Worm (Caenorhabditis elegans): ENCODE results near the gene chil-5.

The chil-5 gene

ce11 chrII:9879815-9880214, 20.3 kb upstream of the chil-5 start:
- TF ChIP-seq ceh-83 (GFP tag; optimal IDR thresholded peaks at IDR 0.05), result no peak
- TF ChIP-seq ztf-11 (tag; optimal IDR thresholded peaks at IDR 0.05), result no peak
- TF ChIP-seq ceh-39 (tag; optimal IDR thresholded peaks at IDR 0.05), result no peak
- no peak for TF ChIP-seq lsy-2 (tag; optimal IDR thresholded peaks at IDR 0.05)
- TF ChIP-seq ham-2 (GFP tag; optimal IDR thresholded peaks at IDR 0.05), result no peak
- peak; percentile 35 for TF ChIP-seq blmp-1 (tag; optimal IDR thresholded peaks at IDR 0.05)
- no peak for TF ChIP-seq ces-1 (GFP tag; optimal IDR thresholded peaks at IDR 0.05)

ce11 chrII:9874508-9875229, 15.2 kb upstream of the chil-5 start, which contains the start of the genes chil-2 and ctsa-3.2:
Gene chil-2, minus strand, starts transcription at chrII:9874608.
Gene ctsa-3.2, plus strand, starts transcription at chrII:9875179.
- no peak for TF ChIP-seq hlh-1 (tag; optimal IDR thresholded peaks at IDR 0.05)
- no peak for TF ChIP-seq nhr-12 (tag; optimal IDR thresholded peaks at IDR 0.05)
- TF ChIP-seq flh-1 (GFP tag; optimal IDR thresholded peaks at IDR 0.05), result no peak
- TF ChIP-seq lsy-2 (tag; optimal IDR thresholded peaks at IDR 0.05), result no peak
- no peak for TF ChIP-seq unc-39 (tag; optimal IDR thresholded peaks at IDR 0.05)
- no peak for TF ChIP-seq drap-1 (GFP tag; optimal IDR thresholded peaks at IDR 0.05)
- no peak for TF ChIP-seq ces-1 (GFP tag; optimal IDR thresholded peaks at IDR 0.05)

ce11 chrII:9872961-9873360, 13.5 kb upstream of the chil-5 start, which contains the start of gene chil-8:
Gene chil-8, minus strand, starts transcription at chrII:9873061.
- no peak for TF ChIP-seq ham-2 (GFP tag; optimal IDR thresholded peaks at IDR 0.05)
- no peak for TF ChIP-seq elt-1 (tag; optimal IDR thresholded peaks at IDR 0.05; ENCODE audit: borderline replicate concordance, insufficient read depth)

ce11 chrII:9871061-9871460, 11.6 kb upstream of the chil-5 start, which contains the start of gene chil-7:
Gene chil-7, minus strand, starts transcription at chrII:9871172.
- no peak for TF ChIP-seq blmp-1 (tag; optimal IDR thresholded peaks at IDR 0.05)

ce11 chrII:9868698-9869097, 9.2 kb upstream of the chil-5 start, which contains the start of gene old-1:
Gene old-1, minus strand, starts transcription at chrII:9868747.
- no peak for TF ChIP-seq blmp-1 (tag; optimal IDR thresholded peaks at IDR 0.05)
- no peak for TF ChIP-seq cnd-1 (tag; optimal IDR thresholded peaks at IDR 0.05)
- no peak for TF ChIP-seq ceh-39 (tag; optimal IDR thresholded peaks at IDR 0.05)
- no peak for TF ChIP-seq elt-3 (tag; optimal IDR thresholded peaks at IDR 0.05)
- TF ChIP-seq ham-2 (GFP tag; optimal IDR thresholded peaks at IDR 0.05), result no peak
- TF ChIP-seq nhr-76 (tag; optimal IDR thresholded peaks at IDR 0.05), result no peak
- no peak for TF ChIP-seq mab-5 (tag; optimal IDR thresholded peaks at IDR 0.05)
- no peak for TF ChIP-seq unc-62 (GFP tag; optimal IDR thresholded peaks at IDR 0.05)
- TF ChIP-seq tbx-8 (GFP tag; optimal IDR thresholded peaks at IDR 0.05), result no peak
- no peak for TF ChIP-seq zip-8 (tag; optimal IDR thresholded peaks at IDR 0.05)
- TF ChIP-seq sem-2 (GFP tag; optimal IDR thresholded peaks at IDR 0.05), result no peak
- no peak for TF ChIP-seq mls-2 (tag; optimal IDR thresholded peaks at IDR 0.05)
- TF ChIP-seq M03D4.4 (tag; optimal IDR thresholded peaks at IDR 0.05), result no peak
- TF ChIP-seq lin-13 (tag; optimal IDR thresholded peaks at IDR 0.05), result no peak
- no peak for TF ChIP-seq unc-120 (tag; optimal IDR thresholded peaks at IDR 0.05; ENCODE audit: poor library complexity, severe bottlenecking)
- TF ChIP-seq ceh-83 (GFP tag; optimal IDR thresholded peaks at IDR 0.05), result no peak
- no peak for TF ChIP-seq nhr-12 (tag; optimal IDR thresholded peaks at IDR 0.05)
- TF ChIP-seq ces-1 (GFP tag; optimal IDR thresholded peaks at IDR 0.05), result no peak
- no peak for TF ChIP-seq bed-3 (GFP tag; optimal IDR thresholded peaks at IDR 0.05)
- TF ChIP-seq pha-4 (tag; optimal IDR thresholded peaks at IDR 0.05), result no peak

- TF ChIP-seq hlh-1 (tag; optimal IDR thresholded peaks at IDR 0.05) (no peak), elt-3 (tag; optimal IDR thresholded peaks at IDR 0.05) (no peak), elt-1 (tag; optimal IDR thresholded peaks at IDR 0.05; ENCODE audit: borderline replicate concordance, insufficient read depth) (no peak), nhr-237 (tag; optimal IDR thresholded peaks at IDR 0.05) (no peak), bed-3 (GFP tag; optimal IDR thresholded peaks at IDR 0.05) (no peak)
These were observed 8.7 kb upstream of the chil-5 start for ce11 chrII:9868207-9868606.
